Worm (Caenorhabditis elegans) whole organism, mixed stage, embryonic: Measurements from ENCODE around the gene clec-222.

Source experiments
- ceh-43 ChIP-seq: fragments of 200-800 bp; sonication (Bioruptor generic); optimal IDR thresholded peaks from 2 replicates; lab custom pipeline; 2018; ENCODE audit warnings: mild to moderate bottlenecking, missing genetic modification characterization, moderate library complexity, missing compliant biosample characterization
- ces-1 ChIP-seq: fragments of 150-350 bp; optimal IDR thresholded peaks from 2 replicates; lab custom pipeline; 2014; ENCODE audit warnings: missing biosample characterization, missing genetic modification reagents, missing genetic modification characterization
- ham-2 ChIP-seq: fragments of 200-800 bp; sonication (Bioruptor generic); optimal IDR thresholded peaks from 2 replicates; lab custom pipeline; 2018; ENCODE audit warnings: mild to moderate bottlenecking, missing genetic modification characterization, missing compliant biosample characterization
- lsy-2 ChIP-seq: fragments of 150-350 bp; optimal IDR thresholded peaks from 2 replicates; lab custom pipeline; 2014; ENCODE audit warnings: missing biosample characterization, missing genetic modification characterization
- mab-5 ChIP-seq: fragments of 150-350 bp; optimal IDR thresholded peaks from 2 replicates; lab custom pipeline; 2014; ENCODE audit warnings: missing biosample characterization, missing genetic modification characterization
- mep-1 ChIP-seq: fragments of 150-350 bp; optimal IDR thresholded peaks from 2 replicates; lab custom pipeline; 2017; ENCODE audit warnings: missing biosample characterization, missing genetic modification reagents, missing genetic modification characterization, inconsistent platforms
- nhr-237 ChIP-seq: fragments of 150-350 bp; optimal IDR thresholded peaks from 2 replicates; lab custom pipeline; 2014; ENCODE audit warnings: missing biosample characterization, missing genetic modification characterization
- nhr-28 ChIP-seq: fragments of 150-350 bp; optimal IDR thresholded peaks from 2 replicates; lab custom pipeline; 2014; ENCODE audit warnings: missing biosample characterization, missing genetic modification characterization
- nhr-76 ChIP-seq: sonication (generic microtip); optimal IDR thresholded peaks from 2 replicates; lab custom pipeline; 2017; ENCODE audit warnings: missing biosample characterization, missing genetic modification characterization
- pha-4 ChIP-seq: fragments of 150-350 bp; optimal IDR thresholded peaks from 2 replicates; lab custom pipeline; 2018; ENCODE audit warnings: missing biosample characterization, missing genetic modification reagents, missing genetic modification characterization
- unc-120 ChIP-seq: sonication (generic microtip); optimal IDR thresholded peaks from 2 replicates; lab custom pipeline; 2017; ENCODE audit warnings: missing genetic modification characterization, missing compliant biosample characterization; ENCODE audit not compliant: poor library complexity, severe bottlenecking
- unc-39 ChIP-seq: fragments of 150-350 bp; optimal IDR thresholded peaks from 2 replicates; lab custom pipeline; 2014; ENCODE audit warnings: missing biosample characterization, missing genetic modification characterization
- unc-62 ChIP-seq: fragments of 150-350 bp; optimal IDR thresholded peaks from 2 replicates; lab custom pipeline; 2014; ENCODE audit warnings: missing biosample characterization, missing genetic modification reagents, missing genetic modification characterization
- ztf-11 ChIP-seq: fragments of 150-350 bp; optimal IDR thresholded peaks from 2 replicates; lab custom pipeline; 2014; ENCODE audit warnings: missing biosample characterization, missing genetic modification characterization

ce11 chrV:11247846-11248245, 23.3 kb upstream of the clec-222 start, which contains the start of gene mam-4:
- TF ChIP-seq nhr-237 (tag; lab: Kevin White, UChicago) (no peak), nhr-76 (tag; lab: Kevin White, UChicago) (no peak), unc-62 (GFP tag; lab: Kevin White, UChicago) (no peak), ces-1 (GFP tag; lab: Kevin White, UChicago) (no peak), unc-120 (tag; lab: Kevin White, UChicago) (no peak), ceh-43 (GFP tag; lab: Kevin White, UChicago) (no peak), ztf-11 (tag; lab: Kevin White, UChicago) (no peak), nhr-28 (tag; lab: Kevin White, UChicago) (no peak), pha-4 (tag; lab: Kevin White, UChicago) (no peak), mab-5 (tag; lab: Kevin White, UChicago) (no peak), unc-39 (no peak), ham-2 (GFP tag; lab: Kevin White, UChicago) (no peak), mep-1 (tag; lab: Kevin White, UChicago) (no peak), lsy-2 (no peak)
